Worm (Caenorhabditis elegans) whole organism, L4 larva: ENCODE measurements around the gene str-77.

Experiments used
- F37D6.2 ChIP-seq: sonication (generic microtip); optimal IDR thresholded peaks from 2 replicates; lab custom pipeline; 2016; ENCODE audit warnings: mild to moderate bottlenecking, missing genetic modification characterization, missing compliant biosample characterization
- R02D3.7 ChIP-seq: fragments of 150-350 bp; sonication (generic microtip); optimal IDR thresholded peaks from 3 replicates; lab custom pipeline; 2014; ENCODE audit warnings: missing biosample characterization, missing genetic modification characterization
- Y105C5A.15 ChIP-seq: fragments of 200-800 bp; sonication (Bioruptor generic); IDR thresholded peaks from 2 replicates; pipeline ENCODE4 v1.3.6; 2022; ENCODE audit warnings: missing genetic modification characterization, missing compliant biosample characterization
- aha-1 ChIP-seq: fragments of 150-350 bp; peaks from one replicate; lab custom pipeline; 2014; ENCODE audit warnings: missing biosample characterization, missing genetic modification characterization
- ceh-20 ChIP-seq: fragments of 200-800 bp; sonication (Bioruptor generic); IDR thresholded peaks from 2 replicates; pipeline ENCODE4 v1.3.6; 2022; ENCODE audit warnings: missing genetic modification reagents, missing genetic modification characterization, missing compliant biosample characterization
- ceh-44 ChIP-seq: fragments of 200-800 bp; sonication (Bioruptor generic); IDR thresholded peaks from 2 replicates; pipeline ENCODE4 v1.3.6; 2022; ENCODE audit warnings: missing genetic modification reagents, missing genetic modification characterization, missing compliant biosample characterization
- ces-1 ChIP-seq: fragments of 150-350 bp; sonication (generic microtip); optimal IDR thresholded peaks from 4 replicates; lab custom pipeline; 2014; ENCODE audit warnings: missing biosample characterization, missing genetic modification reagents, missing genetic modification characterization
- daf-16 ChIP-seq, 3 experiments: sonication (generic microtip); optimal IDR thresholded peaks; 2 replicates each; lab custom pipeline; 2016 to 2017; ENCODE audit warnings: missing genetic modification characterization in 3 of 3, missing genetic modification reagents in 3 of 3, mild to moderate bottlenecking in 2 of 3, missing compliant biosample characterization in 2 of 3, missing biosample characterization in 1 of 3, moderate library complexity in 1 of 3
- daf-19 ChIP-seq: fragments of 200-800 bp; sonication (Bioruptor generic); conservative IDR thresholded peaks from 2 replicates; pipeline ENCODE4 v1.3.6; 2022; ENCODE audit warnings: missing genetic modification characterization, missing compliant biosample characterization
- daf-8 ChIP-seq: fragments of 200-800 bp; sonication (Bioruptor generic); IDR thresholded peaks from 2 replicates; pipeline ENCODE4 v1.3.6; 2022; ENCODE audit warnings: missing genetic modification characterization, missing compliant biosample characterization
- dmd-6 ChIP-seq: fragments of 200-800 bp; sonication (Bioruptor generic); IDR thresholded peaks from 2 replicates; pipeline ENCODE4 v1.3.6; 2022; ENCODE audit warnings: missing genetic modification reagents, missing genetic modification characterization, missing compliant biosample characterization
- fkh-10 ChIP-seq: fragments of 150-350 bp; optimal IDR thresholded peaks from 2 replicates; lab custom pipeline; 2014; ENCODE audit warnings: missing biosample characterization, missing genetic modification reagents, missing genetic modification characterization
- hlh-11 ChIP-seq: fragments of 200-800 bp; sonication (Bioruptor generic); optimal IDR thresholded peaks from 2 replicates; lab custom pipeline; 2018; ENCODE audit warnings: mild to moderate bottlenecking, missing genetic modification characterization, missing compliant biosample characterization
- hlh-30 ChIP-seq: sonication (generic microtip); optimal IDR thresholded peaks from 2 replicates; lab custom pipeline; 2017; ENCODE audit warnings: antibody characterized with exemption, mild to moderate bottlenecking, missing genetic modification characterization, missing compliant biosample characterization; ENCODE audit not compliant: insufficient read depth
- hmg-1.1 ChIP-seq: fragments of 200-800 bp; sonication (Bioruptor generic); IDR thresholded peaks from 2 replicates; pipeline ENCODE4 v1.3.6; 2022; ENCODE audit warnings: missing genetic modification reagents, missing genetic modification characterization, missing compliant biosample characterization
- lin-38 ChIP-seq: fragments of 200-800 bp; sonication (Bioruptor generic); IDR thresholded peaks from 2 replicates; pipeline ENCODE4 v1.3.6; 2022; ENCODE audit warnings: missing genetic modification reagents, missing genetic modification characterization, missing compliant biosample characterization
- madf-9 ChIP-seq: fragments of 200-800 bp; sonication (Bioruptor generic); conservative IDR thresholded peaks from 2 replicates; pipeline ENCODE4 v1.3.6; 2022; ENCODE audit warnings: missing genetic modification reagents, missing genetic modification characterization, missing compliant biosample characterization
- mep-1 ChIP-seq: fragments of 150-350 bp; sonication (generic microtip); optimal IDR thresholded peaks from 3 replicates; lab custom pipeline; 2014; ENCODE audit warnings: missing biosample characterization, missing genetic modification characterization
- nhr-11 ChIP-seq: fragments of 150-350 bp; optimal IDR thresholded peaks from 2 replicates; lab custom pipeline; 2014; ENCODE audit warnings: missing biosample characterization, missing genetic modification characterization
- nhr-111 ChIP-seq: fragments of 200-800 bp; sonication (Bioruptor generic); optimal IDR thresholded peaks from 2 replicates; lab custom pipeline; 2018; ENCODE audit warnings: mild to moderate bottlenecking, missing genetic modification characterization, missing compliant biosample characterization
- nhr-237 ChIP-seq: sonication (generic microtip); optimal IDR thresholded peaks from 2 replicates; lab custom pipeline; 2017; ENCODE audit warnings: missing biosample characterization, missing genetic modification characterization
- nhr-25 ChIP-seq: sonication (generic microtip); optimal IDR thresholded peaks from 2 replicates; lab custom pipeline; 2017; ENCODE audit warnings: missing genetic modification characterization, mild to moderate bottlenecking, missing compliant biosample characterization, antibody characterized with exemption, moderate library complexity, borderline replicate concordance; ENCODE audit not compliant: insufficient read depth
- nhr-28 ChIP-seq: fragments of 150-350 bp; optimal IDR thresholded peaks from 2 replicates; lab custom pipeline; 2014; ENCODE audit warnings: missing biosample characterization, missing genetic modification characterization
- nhr-41 ChIP-seq: fragments of 200-800 bp; sonication (Bioruptor generic); IDR thresholded peaks from 2 replicates; pipeline ENCODE4 v1.3.6; 2022; ENCODE audit warnings: missing genetic modification reagents, missing genetic modification characterization, missing compliant biosample characterization
- nhr-48 ChIP-seq: sonication (generic microtip); optimal IDR thresholded peaks from 2 replicates; lab custom pipeline; 2016; ENCODE audit warnings: mild to moderate bottlenecking, missing genetic modification characterization, missing compliant biosample characterization
- pqm-1 ChIP-seq: sonication (generic microtip); optimal IDR thresholded peaks from 2 replicates; lab custom pipeline; 2017; ENCODE audit warnings: missing biosample characterization, missing genetic modification characterization
- sdz-12 ChIP-seq: fragments of 200-800 bp; sonication (Bioruptor generic); optimal IDR thresholded peaks from 2 replicates; lab custom pipeline; 2018; ENCODE audit warnings: mild to moderate bottlenecking, missing genetic modification characterization, missing compliant biosample characterization
- unc-39 ChIP-seq: sonication (generic microtip); optimal IDR thresholded peaks from 2 replicates; lab custom pipeline; 2017; ENCODE audit warnings: missing biosample characterization, missing genetic modification characterization
- unc-62 ChIP-seq, 3 experiments: fragments of 150-350 bp in 1 of 3; sonication (generic microtip); optimal IDR thresholded peaks in 2 of 3; peaks in 1 of 3; 1 replicate in 1 of 3; 2 replicates in 2 of 3; lab custom pipeline; 2014 to 2017; ENCODE audit warnings: missing biosample characterization in 3 of 3, missing genetic modification characterization in 3 of 3, missing genetic modification reagents in 3 of 3, missing genotype in 1 of 3
- vab-7 ChIP-seq: fragments of 200-800 bp; sonication (Bioruptor generic); IDR thresholded peaks from 2 replicates; pipeline ENCODE4 v1.3.6; 2022; ENCODE audit warnings: missing genetic modification reagents, missing genetic modification characterization, missing compliant biosample characterization
- zip-11 ChIP-seq: fragments of 200-800 bp; sonication (Bioruptor generic); IDR thresholded peaks from 2 replicates; pipeline ENCODE4 v1.3.6; 2022; ENCODE audit warnings: missing genetic modification characterization, missing compliant biosample characterization
- zip-2 ChIP-seq: fragments of 150-350 bp; optimal IDR thresholded peaks from 2 replicates; lab custom pipeline; 2014; ENCODE audit warnings: missing biosample characterization, missing genetic modification characterization

The str-77 gene

DNA sequence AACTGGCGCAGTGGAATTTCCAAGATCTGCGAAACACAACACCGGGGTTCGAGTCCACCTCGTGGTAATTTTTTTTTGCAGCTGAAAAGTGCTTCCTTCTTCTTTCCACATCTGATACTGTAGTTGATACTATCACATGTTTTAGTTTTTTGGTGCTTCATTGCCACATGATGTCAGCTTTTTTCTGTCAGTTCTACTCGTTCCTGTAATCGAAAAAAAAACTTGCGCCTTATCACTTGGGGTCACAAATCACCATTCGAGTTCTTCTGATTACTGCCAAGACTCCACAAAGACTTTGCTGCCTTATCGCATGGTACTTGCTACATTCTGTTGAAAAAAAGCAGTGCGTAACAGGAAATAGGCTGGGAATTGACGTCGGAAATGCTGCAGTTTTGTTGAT lies 3.0 kb downstream of the str-77 start (continued):
- TF ChIP-seq fkh-10 (GFP tag; lab: Kevin White, UChicago): no peak
- peak; percentile 40 for TF ChIP-seq mep-1
- TF ChIP-seq hlh-11: peak; percentile 91
- no peak for TF ChIP-seq nhr-25 (tag; lab: Kevin White, UChicago)
- peak; percentile 97 for TF ChIP-seq dmd-6
- TF ChIP-seq ces-1 (GFP tag; lab: Kevin White, UChicago): no peak
- no peak for TF ChIP-seq unc-39 (tag; lab: Kevin White, UChicago)
- no peak for TF ChIP-seq F37D6.2 (tag; lab: Kevin White, UChicago)
- no peak for TF ChIP-seq nhr-111 (GFP tag; lab: Kevin White, UChicago)
- peak; percentile 53 for TF ChIP-seq hlh-30 (tag; lab: Kevin White, UChicago)

DNA sequence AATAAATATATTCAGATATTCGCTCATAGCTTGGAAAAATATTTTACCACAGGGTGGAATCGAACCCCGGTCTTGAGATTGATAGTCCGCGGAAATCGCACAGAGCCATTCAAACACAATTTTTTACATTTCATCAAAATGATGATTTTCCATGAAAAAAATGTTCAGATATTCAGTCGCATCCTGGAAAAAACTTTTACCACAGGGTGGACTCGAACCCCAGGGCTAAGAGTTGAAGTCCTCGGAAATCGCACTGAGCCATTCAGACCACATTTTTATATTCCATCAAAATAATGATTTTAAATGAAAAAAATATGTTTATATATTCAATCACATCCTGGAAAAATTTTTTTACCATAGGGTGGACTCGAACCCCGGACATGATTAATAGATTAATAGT lies 3.8 kb downstream of the str-77 start:
- TF ChIP-seq dmd-6 (no peak), nhr-11 (tag; lab: Kevin White, UChicago) (no peak), lin-38 (0 out of 2 replicates have a peak, but pooled peaks have one; percentile 22)

- TF ChIP-seq zip-2 (no peak), nhr-41 (GFP tag; lab: Robert Waterston, UW) (no peak), nhr-11 (tag; lab: Kevin White, UChicago) (peak; percentile 3), hlh-11 (peak; percentile 29), R02D3.7 (tag; lab: Kevin White, UChicago) (no peak), unc-62 (GFP tag; optimal IDR thresholded peaks at IDR 0.05 in 1 of 2; lab: Kevin White, UChicago) (no peak), unc-62 (tag; optimal IDR thresholded peaks at IDR 0.05; lab: Kevin White, UChicago) (no peak), madf-9 (no peak), nhr-28 (tag; lab: Kevin White, UChicago) (peak; percentile 36), ces-1 (GFP tag; lab: Kevin White, UChicago) (no peak), daf-16 (GFP tag; optimal IDR thresholded peaks at IDR 0.05; lab: Kevin White, UChicago) (no peak), daf-16 (tag; optimal IDR thresholded peaks at IDR 0.05; lab: Kevin White, UChicago) (peak; percentile 91), vab-7 (no peak)
These were observed 4.5 kb downstream of the str-77 start for ce11 chrV:17723142-17723781.

- peak; percentile 41 for TF ChIP-seq aha-1 (tag; lab: Kevin White, UChicago)
- no peak for TF ChIP-seq nhr-237 (tag; lab: Kevin White, UChicago)
These were observed 6.0 kb downstream of the str-77 start, which contains the start of gene fat-5 for ce11 chrV:17724704-17725103. fat-5 (plus strand) TSS chrV:17725004.

- TF ChIP-seq ceh-44 (GFP tag; lab: Robert Waterston, UW) (no peak), daf-19 (GFP tag; lab: Robert Waterston, UW) (no peak), zip-11 (GFP tag; lab: Robert Waterston, UW) (no peak), daf-8 (no peak)
These were observed 9.6 kb downstream of the str-77 start for ce11 chrV:17728336-17728735.

ce11 chrV:17728757-17729156 lies 10.0 kb downstream of the str-77 start:
- TF ChIP-seq hlh-11: peak; percentile 38
- no peak for TF ChIP-seq Y105C5A.15 (GFP tag; lab: Robert Waterston, UW)
- no peak for TF ChIP-seq pqm-1 (tag; lab: Kevin White, UChicago)
- peak in 1 of 2 experiments; percentile 96 for TF ChIP-seq unc-62 (GFP tag; optimal IDR thresholded peaks at IDR 0.05 in 1 of 2; lab: Kevin White, UChicago)
- TF ChIP-seq unc-62 (tag; optimal IDR thresholded peaks at IDR 0.05; lab: Kevin White, UChicago): no peak
- no peak for TF ChIP-seq sdz-12
- peak; percentile 60 for TF ChIP-seq nhr-11 (tag; lab: Kevin White, UChicago)
- TF ChIP-seq daf-16 (GFP tag; optimal IDR thresholded peaks at IDR 0.05; lab: Kevin White, UChicago): peak in 1 of 2 experiments; percentile 40
- no peak for TF ChIP-seq daf-16 (tag; optimal IDR thresholded peaks at IDR 0.05; lab: Kevin White, UChicago)
- TF ChIP-seq hmg-1.1 (GFP tag; lab: Robert Waterston, UW): no peak
- TF ChIP-seq nhr-48: no peak
- 0 out of 2 replicates have a peak, but pooled peaks have one; percentile 29 for TF ChIP-seq ceh-20
